Fruit fly (Drosophila melanogaster): ENCODE data around the gene CG32163.

CG32163 gene

DNA sequence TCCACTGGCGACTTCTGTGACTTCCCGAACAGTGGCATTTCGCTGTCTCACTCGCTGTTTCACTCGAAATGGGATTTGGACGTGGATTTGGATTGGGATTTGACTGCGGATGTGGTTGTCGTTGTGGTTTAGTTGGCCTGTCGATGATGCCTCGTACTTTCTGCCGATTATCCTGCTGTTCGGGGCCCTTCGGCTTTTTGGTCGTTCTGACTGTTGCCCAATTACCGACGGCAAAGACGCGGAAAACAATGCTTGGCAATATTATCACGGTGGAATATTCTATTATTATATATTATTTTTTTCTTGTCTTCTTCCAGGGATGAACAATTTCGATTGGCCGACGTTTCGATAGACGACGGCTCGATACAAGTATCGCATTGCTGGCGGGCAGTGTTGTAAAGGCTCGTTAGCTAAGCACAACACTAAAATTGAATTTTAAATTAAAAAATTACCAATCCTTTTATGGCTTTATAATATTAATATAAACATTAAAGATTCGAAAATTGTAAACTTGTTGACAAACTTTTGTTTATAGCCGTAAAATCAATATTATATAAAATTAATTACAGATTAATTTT, 28.3 kb downstream of the CG32163 start, which contains the start of gene Mo25:
Gene Mo25 (minus strand): TSS at position 341 of the 578 bp plus-strand sequence.
- TF ChIP-seq Lpt (GFP tag; optimal IDR thresholded peaks at IDR 0.05) (no peak), Eip78C (GFP tag) (peak; percentile 70), CG3032 (tag; optimal IDR thresholded peaks at IDR 0.05) (peak; percentile 15), vri (GFP tag; optimal IDR thresholded peaks at IDR 0.05) (peak; percentile 57), Sox102F (GFP tag; optimal IDR thresholded peaks at IDR 0.05) (peak; percentile 67), CG3919 (GFP tag; optimal IDR thresholded peaks at IDR 0.05) (peak; percentile 52), CG11762 (GFP tag; optimal IDR thresholded peaks at IDR 0.05; ENCODE audit: insufficient read depth) (no peak), CG34406 (GFP tag; optimal IDR thresholded peaks at IDR 0.05) (peak; percentile 3), CG31627 (GFP tag; optimal IDR thresholded peaks at IDR 0.05) (peak; percentile 12), CG6163 (GFP tag; IDR thresholded peaks at IDR 0.05) (no peak), acj6 (GFP tag; optimal IDR thresholded peaks at IDR 0.05) (peak; percentile 35), CG6854 (GFP tag; optimal IDR thresholded peaks at IDR 0.05) (peak; percentile 0), Met (GFP tag; optimal IDR thresholded peaks at IDR 0.05) (peak; percentile 45), cyc (GFP tag; optimal IDR thresholded peaks at IDR 0.05) (peak; percentile 13), pdm3 (GFP tag; optimal IDR thresholded peaks at IDR 0.05) (peak; percentile 24), lz (GFP tag; optimal IDR thresholded peaks at IDR 0.05) (peak; percentile 39), OdsH (GFP tag; optimal IDR thresholded peaks at IDR 0.05) (peak; percentile 42), Blimp-1 (GFP tag; optimal IDR thresholded peaks at IDR 0.05) (no peak), Sox14 (GFP tag; optimal IDR thresholded peaks at IDR 0.05) (peak; percentile 36), CG10631 (GFP tag; optimal IDR thresholded peaks at IDR 0.05) (peak; percentile 34), fkh (GFP tag; optimal IDR thresholded peaks at IDR 0.05) (no peak), esn (GFP tag; optimal IDR thresholded peaks at IDR 0.05) (peak; percentile 57), Hr38 (GFP tag; optimal IDR thresholded peaks at IDR 0.05) (no peak), Hr39 (GFP tag; optimal IDR thresholded peaks at IDR 0.05) (peak; percentile 19), topi (GFP tag; optimal IDR thresholded peaks at IDR 0.05) (peak; percentile 46), Eip93F (GFP tag; optimal IDR thresholded peaks at IDR 0.05) (peak; percentile 59), Smox (GFP tag; optimal IDR thresholded peaks at IDR 0.05) (peak; percentile 49)

dm6 chr3L:16626199-16626598, 39.2 kb downstream of the CG32163 start:
- no peak for TF ChIP-seq CG6808 (GFP tag; optimal IDR thresholded peaks at IDR 0.05)
- TF ChIP-seq CG1621 (tag; optimal IDR thresholded peaks at IDR 0.05): no peak
- TF ChIP-seq cyc (GFP tag; optimal IDR thresholded peaks at IDR 0.05): no peak
- TF ChIP-seq dac (GFP tag; optimal IDR thresholded peaks at IDR 0.05): no peak
- TF ChIP-seq dsx (GFP tag; optimal IDR thresholded peaks at IDR 0.05; ENCODE audit: poor library complexity, severe bottlenecking): no peak
- no peak for TF ChIP-seq pdm3 (GFP tag; optimal IDR thresholded peaks at IDR 0.05)
- no peak for TF ChIP-seq Smox (GFP tag; optimal IDR thresholded peaks at IDR 0.05)
- TF ChIP-seq net (GFP tag; optimal IDR thresholded peaks at IDR 0.05): no peak
- no peak for TF ChIP-seq eg (GFP tag; IDR thresholded peaks at IDR 0.05)
- no peak for TF ChIP-seq CG8119 (GFP tag; IDR thresholded peaks at IDR 0.05)
- no peak for TF ChIP-seq svp (GFP tag)
- no peak for TF ChIP-seq Hr38 (GFP tag; optimal IDR thresholded peaks at IDR 0.05)
- no peak for TF ChIP-seq CG34406 (GFP tag; optimal IDR thresholded peaks at IDR 0.05)
- TF ChIP-seq fkh (GFP tag; optimal IDR thresholded peaks at IDR 0.05): no peak
- TF ChIP-seq topi (GFP tag; optimal IDR thresholded peaks at IDR 0.05): no peak
- TF ChIP-seq CG11294 (GFP tag; IDR thresholded peaks at IDR 0.05): no peak
- TF ChIP-seq vri (GFP tag; optimal IDR thresholded peaks at IDR 0.05): no peak

- TF ChIP-seq salr (GFP tag; optimal IDR thresholded peaks at IDR 0.05) (no peak), CG8632 (GFP tag; optimal IDR thresholded peaks at IDR 0.05) (no peak), Hr4 (GFP tag; optimal IDR thresholded peaks at IDR 0.05) (no peak), dsx (GFP tag; optimal IDR thresholded peaks at IDR 0.05; ENCODE audit: poor library complexity, severe bottlenecking) (peak; percentile 72), Eip78C (GFP tag) (peak; percentile 65), Hr38 (GFP tag; optimal IDR thresholded peaks at IDR 0.05) (no peak), CG7368 (GFP tag; optimal IDR thresholded peaks at IDR 0.05) (no peak)
These were observed 42.8 kb downstream of the CG32163 start for dm6 chr3L:16629793-16630192.
